Fruit fly (Drosophila melanogaster) whole organism, prepupa: ENCODE data around the gene bun.

Experiments used
- CG10631 ChIP-seq: fragments of 200-800 bp; sonication (Bioruptor generic); optimal IDR thresholded peaks from 2 replicates; lab custom pipeline; 2016; ENCODE audit warnings: missing biosample characterization, missing genetic modification characterization
- CG11762 ChIP-seq: fragments of 200-800 bp; sonication (Bioruptor generic); optimal IDR thresholded peaks from 3 replicates; lab custom pipeline; 2016; ENCODE audit warnings: missing biosample characterization, missing genetic modification characterization; ENCODE audit not compliant: insufficient read depth
- CG6792 ChIP-seq: fragments of 200-800 bp; sonication (Bioruptor generic); optimal IDR thresholded peaks from 3 replicates; lab custom pipeline; 2016; ENCODE audit warnings: missing biosample characterization, missing genetic modification characterization
- Eip75B ChIP-seq: fragments of 200-800 bp; sonication (Bioruptor generic); optimal IDR thresholded peaks from 3 replicates; lab custom pipeline; 2016; ENCODE audit warnings: missing biosample characterization, missing genetic modification characterization
- Eip93F ChIP-seq: fragments of 200-800 bp; sonication (Bioruptor generic); optimal IDR thresholded peaks from 2 replicates; lab custom pipeline; 2016; ENCODE audit warnings: missing biosample characterization, mild to moderate bottlenecking, missing genetic modification characterization
- Ets96B ChIP-seq: fragments of 200-800 bp; optimal IDR thresholded peaks from 2 replicates; lab custom pipeline; 2019; ENCODE audit warnings: missing biosample characterization, mild to moderate bottlenecking, missing genetic modification characterization, moderate library complexity
- Smox ChIP-seq: fragments of 200-800 bp; sonication (Bioruptor generic); optimal IDR thresholded peaks from 3 replicates; lab custom pipeline; 2016; ENCODE audit warnings: missing biosample characterization, missing genetic modification characterization
- Sox102F ChIP-seq: fragments of 200-800 bp; sonication (Bioruptor generic); optimal IDR thresholded peaks from 2 replicates; lab custom pipeline; 2016; ENCODE audit warnings: missing biosample characterization, mild to moderate bottlenecking, missing genetic modification characterization
- ss ChIP-seq, 2 experiments: fragments of 200-800 bp; sonication (Bioruptor generic); optimal IDR thresholded peaks; 2 replicates in 1 of 2; 3 replicates in 1 of 2; lab custom pipeline; 2017 to 2018; ENCODE audit warnings: mild to moderate bottlenecking in 2 of 2, missing biosample characterization in 2 of 2, missing genetic modification characterization in 2 of 2, moderate library complexity in 1 of 2
- topi ChIP-seq: fragments of 200-800 bp; sonication (Bioruptor generic); optimal IDR thresholded peaks from 3 replicates; lab custom pipeline; 2016; ENCODE audit warnings: missing biosample characterization, missing genetic modification characterization

- TF ChIP-seq CG11762 (no peak), Sox102F (GFP tag; lab: Kevin White, UChicago) (no peak), CG10631 (GFP tag; lab: Kevin White, UChicago) (no peak), ss (GFP tag; optimal IDR thresholded peaks at IDR 0.05; lab: Kevin White, UChicago) (no peak), Ets96B (no peak), topi (no peak), Eip93F (GFP tag; lab: Kevin White, UChicago) (no peak), CG6792 (no peak), Smox (GFP tag; lab: Kevin White, UChicago) (no peak), Eip75B (no peak)
These were observed 1.9 kb upstream of the bun start for dm6 chr2L:12548355-12548754.
